Worm (Caenorhabditis elegans) whole organism, L4/young adult: ENCODE data around the gene R09H3.3.
"Not testable (repeated sequence)": the region's sequence is repeated elsewhere in the genome, so short reads cannot be mapped to it uniquely, and the experiment has no call there.

Experiments
- W03F9.2 ChIP-seq: fragments of 150-350 bp; optimal IDR thresholded peaks from 2 replicates; lab custom pipeline; 2014; ENCODE audit warnings: missing biosample characterization, missing genetic modification characterization
- dao-5 ChIP-seq: sonication (generic microtip); optimal IDR thresholded peaks from 2 replicates; lab custom pipeline; 2016; ENCODE audit warnings: missing genotype, missing genetic modification characterization, moderate library complexity, missing compliant biosample characterization
- him-1 ChIP-seq: sonication (generic microtip); optimal IDR thresholded peaks from 2 replicates; lab custom pipeline; 2016; ENCODE audit warnings: missing genotype, missing genetic modification reagents, missing genetic modification characterization, missing compliant biosample characterization

Gene R09H3.3

ce11 chrX:1668748-1669147 lies at the start of gene R09H3.3:
Gene R09H3.3, minus strand, starts transcription at chrX:1668848.
- no peak for TF ChIP-seq W03F9.2
- no peak for TF ChIP-seq him-1
- no peak for TF ChIP-seq dao-5 (tag; lab: Kevin White, UChicago)

ce11 chrX:1712538-1712937 lies 43.9 kb upstream of the R09H3.3 start, which contains the start of gene fbxa-52:
Gene fbxa-52, minus strand, starts transcription at chrX:1712638.
- TF ChIP-seq dao-5 (tag; lab: Kevin White, UChicago) (no peak), him-1 (no peak), W03F9.2 (no peak)

ce11 chrX:1706538-1706937 lies 37.9 kb upstream of the R09H3.3 start, which contains the start of gene F07G6.5:
Gene F07G6.5, minus strand, starts transcription at chrX:1706638.
- TF ChIP-seq him-1 (no peak), dao-5 (tag; lab: Kevin White, UChicago) (no peak), W03F9.2 (no peak)

DNA sequence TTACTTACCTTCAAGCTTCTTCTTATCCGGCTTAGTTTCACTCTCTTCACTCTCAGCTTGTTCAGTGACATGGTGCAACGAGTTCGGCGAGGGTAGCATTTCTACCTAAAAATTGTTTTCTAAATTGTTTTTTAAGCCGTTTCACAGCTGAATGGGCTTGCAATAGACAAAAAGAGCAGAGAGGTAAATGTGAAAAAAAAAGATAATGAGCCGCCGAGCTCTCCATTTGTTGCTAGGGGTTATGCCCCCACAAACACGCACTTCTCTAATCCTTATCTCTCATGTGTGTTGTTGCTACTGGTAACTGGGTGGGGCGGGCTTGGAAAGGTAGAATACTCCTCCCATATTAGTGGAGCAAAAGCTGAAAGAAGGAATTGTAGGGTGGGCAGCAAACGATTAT lies 35.2 kb upstream of the R09H3.3 start, which contains the start of gene C36C9.5:
Gene C36C9.5 (minus strand): TSS at position 101 of the 400 bp plus-strand sequence.
- TF ChIP-seq him-1 = no peak
- TF ChIP-seq dao-5 (tag; lab: Kevin White, UChicago) = no peak
- TF ChIP-seq W03F9.2 = no peak

ce11 chrX:1703049-1703448 lies 34.4 kb upstream of the R09H3.3 start:
- TF ChIP-seq him-1 (no peak), dao-5 (tag; lab: Kevin White, UChicago) (no peak), W03F9.2 (no peak)

- TF ChIP-seq dao-5 (tag; lab: Kevin White, UChicago) (no peak), him-1 (no peak), W03F9.2 (no peak)
Observed at ce11 chrX:1698476-1698875, 29.8 kb upstream of the R09H3.3 start.

ce11 chrX:1696879-1697278 lies 28.2 kb upstream of the R09H3.3 start, which contains the start of gene C36C9.4:
Gene C36C9.4, minus strand, starts transcription at chrX:1696979.
- not testable (repeated sequence) for TF ChIP-seq dao-5 (tag; lab: Kevin White, UChicago); him-1; W03F9.2

DNA sequence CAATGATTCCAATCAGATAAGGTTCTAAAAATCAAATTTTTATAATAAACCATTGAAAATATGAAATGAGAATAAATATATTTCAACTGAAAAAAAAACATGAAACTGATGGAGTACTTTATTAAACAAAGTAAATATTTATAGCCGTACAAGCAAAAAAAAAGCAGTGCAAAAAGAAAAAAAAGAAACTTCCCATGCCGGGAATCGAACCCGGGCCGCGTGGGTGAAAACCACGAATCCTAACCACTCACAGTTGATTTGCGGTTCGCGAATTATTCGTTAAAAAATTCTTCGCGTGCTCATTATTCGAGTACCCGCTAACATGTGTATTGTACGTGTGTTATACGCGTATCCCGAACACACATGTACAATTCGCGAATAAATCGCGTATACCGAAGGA lies 22.2 kb upstream of the R09H3.3 start, which contains the start of gene C36C9.6:
Gene C36C9.6 (minus strand): TSS at position 101 of the 400 bp plus-strand sequence.
- TF ChIP-seq dao-5 (tag; lab: Kevin White, UChicago); him-1; W03F9.2: not testable (repeated sequence)

- TF ChIP-seq W03F9.2; dao-5 (tag; lab: Kevin White, UChicago); him-1: not testable (repeated sequence)
Observed at ce11 chrX:1689996-1690395, 21.3 kb upstream of the R09H3.3 start, which contains the start of gene C36C9.12. Gene C36C9.12, minus strand, starts transcription at chrX:1690096.

DNA sequence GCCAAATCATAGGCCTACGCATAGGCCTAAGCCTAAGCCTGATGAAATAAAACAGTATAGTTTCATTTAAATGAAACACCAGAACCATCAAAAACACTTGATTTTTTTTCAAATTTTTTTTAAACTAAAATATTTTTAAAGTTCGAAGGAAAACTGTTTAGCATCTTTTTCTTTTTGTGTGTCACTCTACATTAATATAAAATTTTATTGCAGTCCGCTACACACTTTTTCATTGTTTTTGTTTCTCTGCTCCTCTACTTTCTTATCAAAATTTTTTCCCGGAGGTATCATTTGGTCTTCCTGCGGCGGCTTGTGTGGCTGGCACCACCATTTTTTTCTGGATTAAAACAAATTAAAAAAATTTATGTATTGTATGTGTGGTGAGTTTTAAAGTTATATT lies 18.4 kb upstream of the R09H3.3 start, which contains the start of gene C36C9.11:
Gene C36C9.11 (plus strand): TSS at position 301 of the 400 bp plus-strand sequence.
- TF ChIP-seq W03F9.2; dao-5 (tag; lab: Kevin White, UChicago); him-1: not testable (repeated sequence)

DNA sequence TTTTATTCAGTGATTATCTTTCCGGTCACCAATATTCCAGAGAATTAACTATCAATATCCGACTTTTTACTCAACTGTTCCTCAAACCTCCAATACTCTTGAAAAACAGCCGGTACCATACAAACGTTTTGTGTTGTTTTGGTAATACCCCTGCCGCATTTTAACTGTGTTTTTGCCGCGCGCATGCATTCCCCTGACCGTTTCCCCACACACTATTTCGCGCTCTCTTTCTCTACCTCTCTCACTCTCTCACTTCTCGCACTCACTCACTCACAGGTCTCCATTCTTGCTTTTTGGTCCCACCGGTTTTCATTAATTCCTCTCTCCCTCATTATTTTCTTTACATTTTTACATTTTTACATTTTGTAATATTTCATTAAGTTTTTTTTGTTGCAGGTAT lies 13.9 kb upstream of the R09H3.3 start, which contains the start of gene meg-4:
Gene meg-4 (plus strand): TSS at position 397 of the 400 bp plus-strand sequence.
- TF ChIP-seq him-1 (no peak), W03F9.2 (no peak), dao-5 (tag; lab: Kevin White, UChicago) (no peak)

ce11 chrX:1678021-1678420 lies 9.4 kb upstream of the R09H3.3 start, which contains the start of gene fbxa-170:
Gene fbxa-170, minus strand, starts transcription at chrX:1678121.
- TF ChIP-seq W03F9.2 = no peak
- no peak for TF ChIP-seq dao-5 (tag; lab: Kevin White, UChicago)
- TF ChIP-seq him-1 = no peak

DNA sequence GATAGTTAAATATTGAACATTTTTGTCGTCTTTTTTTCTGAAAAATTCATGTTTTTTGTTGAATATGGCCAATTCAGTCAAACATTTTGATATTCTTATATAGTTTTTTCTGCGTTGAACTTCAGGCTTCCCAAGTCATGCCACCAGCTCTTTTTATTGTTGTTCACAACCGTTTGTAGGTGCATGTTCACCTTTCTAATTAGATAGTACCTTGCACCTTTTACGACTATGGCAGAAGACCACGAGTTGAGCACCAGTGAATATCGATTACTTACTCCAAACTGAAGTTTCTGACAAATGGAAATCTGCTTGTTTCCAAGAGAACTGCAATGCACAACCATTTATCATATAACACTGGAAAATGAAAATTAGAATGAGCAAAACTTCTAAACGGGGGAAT lies 7.2 kb upstream of the R09H3.3 start:
- no peak for TF ChIP-seq W03F9.2
- TF ChIP-seq him-1 = no peak
- no peak for TF ChIP-seq dao-5 (tag; lab: Kevin White, UChicago)

ce11 chrX:1674056-1674455 lies 5.4 kb upstream of the R09H3.3 start, which contains the start of gene tbx-31:
Gene tbx-31, minus strand, starts transcription at chrX:1674156.
- TF ChIP-seq him-1 (no peak), dao-5 (tag; lab: Kevin White, UChicago) (no peak), W03F9.2 (no peak)

ce11 chrX:1667056-1667455 lies 1.6 kb downstream of the R09H3.3 start:
- TF ChIP-seq him-1 (no peak), W03F9.2 (no peak), dao-5 (tag; lab: Kevin White, UChicago) (no peak)
